Worm (Caenorhabditis elegans) whole organism, young adult: Measurements from ENCODE around the gene C03A3.2.

ENCODE experiments used
- F49E8.2 ChIP-seq: sonication (generic microtip); optimal IDR thresholded peaks from 3 replicates; lab custom pipeline; 2017; ENCODE audit warnings: missing genetic modification characterization, mild to moderate bottlenecking, missing compliant biosample characterization, antibody characterized with exemption, moderate library complexity; ENCODE audit not compliant: insufficient read depth
- Y53F4B.3 ChIP-seq: fragments of 200-800 bp; sonication (Bioruptor generic); IDR thresholded peaks from 2 replicates; pipeline ENCODE4 v1.3.6; 2022; ENCODE audit warnings: missing genetic modification reagents, missing genetic modification characterization, missing compliant biosample characterization
- chd-7 ChIP-seq: sonication (generic microtip); optimal IDR thresholded peaks from 2 replicates; lab custom pipeline; 2016; ENCODE audit warnings: mild to moderate bottlenecking, missing genetic modification characterization, moderate library complexity, missing compliant biosample characterization
- hmg-1.2 ChIP-seq: fragments of 200-800 bp; sonication (Bioruptor generic); IDR thresholded peaks from 2 replicates; pipeline ENCODE4 v1.3.6; 2022; ENCODE audit warnings: missing genetic modification reagents, missing genetic modification characterization, missing compliant biosample characterization
- hmg-20 ChIP-seq: fragments of 200-800 bp; sonication (Bioruptor generic); IDR thresholded peaks from 2 replicates; pipeline ENCODE4 v1.3.6; 2022; ENCODE audit warnings: missing genetic modification reagents, missing genetic modification characterization, missing compliant biosample characterization
- lsl-1 ChIP-seq: fragments of 200-800 bp; sonication (Bioruptor generic); optimal IDR thresholded peaks from 2 replicates; lab custom pipeline; 2018; ENCODE audit warnings: mild to moderate bottlenecking, missing genetic modification characterization, moderate library complexity, missing compliant biosample characterization
- unc-62 ChIP-seq: fragments of 150-350 bp; optimal IDR thresholded peaks from 2 replicates; lab custom pipeline; 2014; ENCODE audit warnings: missing biosample characterization, missing genetic modification reagents, missing genetic modification characterization
- ztf-28 ChIP-seq: fragments of 200-800 bp; sonication (Bioruptor generic); IDR thresholded peaks from 2 replicates; pipeline ENCODE4 v1.3.6; 2022; ENCODE audit warnings: missing genetic modification reagents, missing genetic modification characterization, missing compliant biosample characterization

ce11 chrX:11310285-11310838 lies 47.7 kb downstream of the C03A3.2 start, which contains the start of gene F08G12.5:
- TF ChIP-seq F49E8.2 (tag; lab: Kevin White, UChicago) (no peak), chd-7 (tag; lab: Kevin White, UChicago) (no peak), hmg-1.2 (GFP tag; lab: Robert Waterston, UW) (no peak), ztf-28 (GFP tag; lab: Robert Waterston, UW) (no peak), Y53F4B.3 (GFP tag; lab: Robert Waterston, UW) (no peak), unc-62 (GFP tag; lab: Kevin White, UChicago) (no peak), lsl-1 (GFP tag; lab: Kevin White, UChicago) (no peak), hmg-20 (GFP tag; lab: Robert Waterston, UW) (no peak)
